Worm (Caenorhabditis elegans): ENCODE data around the gene F01E11.20.

ce11 chrX:6958914-6959313, 37.4 kb downstream of the F01E11.20 start:
- TF ChIP-seq flt-1 (GFP tag; IDR thresholded peaks at IDR 0.05) (no peak), med-1 (GFP tag; optimal IDR thresholded peaks at IDR 0.05; ENCODE audit: insufficient read depth) (no peak), klf-2 (GFP tag; conservative IDR thresholded peaks at IDR 0.05) (no peak), T22C8.4 (GFP tag; IDR thresholded peaks at IDR 0.05) (no peak), tab-1 (GFP tag; IDR thresholded peaks at IDR 0.05) (no peak), ztf-23 (GFP tag; IDR thresholded peaks at IDR 0.05) (peak; percentile 44; the same call in 1 of the 2 replicates), ref-1 (GFP tag; conservative IDR thresholded peaks at IDR 0.05) (no peak), cog-1 (tag; optimal IDR thresholded peaks at IDR 0.05) (no peak), ztf-29 (GFP tag; IDR thresholded peaks at IDR 0.05) (no peak)
